Fruit fly (Drosophila melanogaster): Measurements from ENCODE around the gene Tfb4.

DNA sequence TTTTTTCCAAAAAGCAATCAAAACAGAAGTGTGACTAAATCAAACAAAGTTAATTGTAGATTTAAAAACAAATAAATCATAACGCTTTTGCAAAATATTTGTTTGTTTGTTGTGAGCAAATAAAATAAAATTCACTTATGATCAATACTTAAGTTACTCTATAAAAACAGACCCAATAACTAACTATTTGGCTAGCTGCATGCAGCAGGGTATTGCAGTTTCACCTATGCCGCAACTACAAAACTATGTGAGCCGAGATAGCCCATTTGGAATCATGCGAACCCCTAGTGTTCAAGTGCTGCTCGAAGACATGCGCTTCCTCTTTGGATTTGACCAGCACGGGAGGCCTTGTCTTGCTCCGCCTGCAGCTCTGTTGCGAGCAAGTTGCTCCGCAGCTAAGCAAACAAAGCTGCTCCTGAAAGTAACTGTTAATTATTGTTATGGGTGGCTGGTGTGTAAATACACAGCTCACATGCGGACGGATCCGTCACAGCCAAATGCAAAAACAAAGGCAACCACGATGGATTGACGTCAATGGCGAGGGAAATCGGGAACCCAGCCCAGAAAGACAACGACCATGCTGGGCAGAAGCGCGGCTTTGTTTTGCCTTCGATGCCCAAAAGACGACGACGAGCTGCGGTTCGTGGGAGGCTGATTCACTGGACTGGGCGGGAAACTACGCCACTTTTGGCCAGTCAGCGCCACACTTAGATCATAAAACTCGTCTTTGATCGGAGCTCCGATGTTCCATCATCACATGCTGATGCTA lies 28.4 kb downstream of the Tfb4 start:
- TF ChIP-seq CG8478 (optimal IDR thresholded peaks at IDR 0.05), result no peak
- no peak for TF ChIP-seq CTCF (optimal IDR thresholded peaks at IDR 0.05)

Data from S2 (cell line).